Worm (Caenorhabditis elegans) whole organism, L4/young adult: ENCODE data around the gene T24D5.4.

Experiments
- W03F9.2 ChIP-seq: fragments of 150-350 bp; optimal IDR thresholded peaks from 2 replicates; lab custom pipeline; 2014; ENCODE audit warnings: missing biosample characterization, missing genetic modification characterization
- dao-5 ChIP-seq: sonication (generic microtip); optimal IDR thresholded peaks from 2 replicates; lab custom pipeline; 2016; ENCODE audit warnings: missing genotype, missing genetic modification characterization, moderate library complexity, missing compliant biosample characterization
- him-1 ChIP-seq: sonication (generic microtip); optimal IDR thresholded peaks from 2 replicates; lab custom pipeline; 2016; ENCODE audit warnings: missing genotype, missing genetic modification reagents, missing genetic modification characterization, missing compliant biosample characterization

DNA sequence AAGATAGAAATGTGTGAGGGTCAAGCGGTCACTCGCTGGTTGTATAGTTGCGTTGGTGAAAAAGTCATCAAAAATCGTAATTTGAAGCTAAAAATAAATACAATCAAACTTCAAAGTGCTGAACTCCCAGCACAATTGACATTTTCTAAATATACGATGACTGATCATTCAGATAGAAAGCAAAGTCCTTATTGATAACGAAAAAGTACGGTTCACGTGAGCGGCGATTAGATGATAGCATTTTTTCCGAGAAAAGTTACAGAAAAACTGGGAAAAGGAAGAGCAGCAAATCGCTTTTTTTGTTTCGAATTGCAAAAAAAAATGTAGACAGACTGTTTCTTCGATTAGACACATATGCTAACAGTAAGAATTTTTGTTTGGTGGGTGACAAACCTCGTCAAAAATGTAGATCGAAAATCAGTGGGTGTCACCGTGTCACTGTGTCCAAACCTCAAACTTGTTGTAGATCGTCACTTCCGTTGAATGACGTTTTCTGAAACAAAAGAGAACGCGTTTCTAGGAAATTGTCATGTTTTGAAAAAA lies 37.0 kb downstream of the T24D5.4 start, which contains the start of gene ivns-1:
- no peak for TF ChIP-seq dao-5 (tag; lab: Kevin White, UChicago)
- TF ChIP-seq W03F9.2 (tag; lab: Kevin White, UChicago) = no peak
- TF ChIP-seq him-1 (tag; lab: Kevin White, UChicago) = no peak
